Fruit fly (Drosophila melanogaster) whole organism, embryonic: ENCODE results near the gene Spn75F.

ENCODE experiments used
- Ada2b ChIP-seq: fragments of 200-800 bp; sonication (Bioruptor generic); IDR thresholded peaks from 2 replicates; pipeline ENCODE4 v1.3.6; 2022; ENCODE audit warnings: missing biosample characterization, missing genetic modification characterization
- Aef1 ChIP-seq: fragments of 200-800 bp; sonication (Bioruptor generic); IDR thresholded peaks from 3 replicates; pipeline ENCODE4 v1.3.6; 2022; ENCODE audit warnings: missing biosample characterization, missing genetic modification characterization
- CG10147 ChIP-seq: fragments of 200-800 bp; sonication (Bioruptor generic); optimal IDR thresholded peaks from 2 replicates; lab custom pipeline; 2019; ENCODE audit warnings: missing biosample characterization, mild to moderate bottlenecking, missing genetic modification characterization, moderate library complexity
- CG10462 ChIP-seq: fragments of 200-800 bp; sonication (Bioruptor generic); optimal IDR thresholded peaks from 2 replicates; lab custom pipeline; 2016; ENCODE audit warnings: missing biosample characterization, missing genetic modification characterization
- CG10979 ChIP-seq: fragments of 200-800 bp; sonication (Bioruptor generic); optimal IDR thresholded peaks from 2 replicates; lab custom pipeline; 2018; ENCODE audit warnings: missing biosample characterization, mild to moderate bottlenecking, missing genetic modification characterization, moderate library complexity
- CG11085 ChIP-seq: fragments of 200-800 bp; sonication (Bioruptor generic); IDR thresholded peaks from 2 replicates; pipeline ENCODE4 v1.3.6; 2022; ENCODE audit warnings: missing biosample characterization, missing genetic modification characterization
- CG13123 ChIP-seq: fragments of 200-800 bp; sonication (Bioruptor generic); optimal IDR thresholded peaks from 2 replicates; lab custom pipeline; 2016; ENCODE audit warnings: missing biosample characterization, missing genetic modification characterization
- CG17328 ChIP-seq: fragments of 200-800 bp; sonication (Bioruptor generic); IDR thresholded peaks from 2 replicates; pipeline ENCODE4 v1.3.6; 2022; ENCODE audit warnings: missing biosample characterization, missing genetic modification characterization
- CG18262 ChIP-seq: fragments of 200-800 bp; optimal IDR thresholded peaks from 3 replicates; lab custom pipeline; 2019; ENCODE audit warnings: missing biosample characterization, mild to moderate bottlenecking, missing genetic modification characterization, moderate library complexity
- CG3065 ChIP-seq: fragments of 200-800 bp; sonication (Bioruptor generic); optimal IDR thresholded peaks from 2 replicates; lab custom pipeline; 2016; ENCODE audit warnings: missing biosample characterization, missing genetic modification characterization
- CG31441 ChIP-seq: fragments of 200-800 bp; sonication (Bioruptor generic); IDR thresholded peaks from 2 replicates; pipeline ENCODE4 v1.3.6; 2022; ENCODE audit warnings: missing biosample characterization, missing genetic modification characterization
- CG34422 ChIP-seq: fragments of 200-800 bp; sonication (Bioruptor generic); IDR thresholded peaks from 3 replicates; pipeline ENCODE4 v1.3.6; 2022; ENCODE audit warnings: missing biosample characterization, missing genetic modification characterization
- CG4360 ChIP-seq: fragments of 200-800 bp; sonication (Bioruptor generic); IDR thresholded peaks from 2 replicates; pipeline ENCODE4 v1.3.6; 2022; ENCODE audit warnings: missing biosample characterization, missing genetic modification characterization
- CG43689 ChIP-seq: fragments of 200-800 bp; sonication (Bioruptor generic); IDR thresholded peaks from 2 replicates; pipeline ENCODE4 v1.3.6; 2022; ENCODE audit warnings: missing biosample characterization, missing genetic modification characterization
- CG4854 ChIP-seq: fragments of 200-800 bp; sonication (Bioruptor generic); optimal IDR thresholded peaks from 2 replicates; lab custom pipeline; 2016; ENCODE audit warnings: missing biosample characterization, missing genetic modification characterization, inconsistent platforms
- CG5245 ChIP-seq: fragments of 200-800 bp; sonication (Bioruptor generic); optimal IDR thresholded peaks from 3 replicates; lab custom pipeline; 2016; ENCODE audit warnings: missing biosample characterization, missing genetic modification characterization
- CG5953 ChIP-seq: fragments of 200-800 bp; sonication (Bioruptor generic); IDR thresholded peaks from 2 replicates; pipeline ENCODE4 v1.3.6; 2022; ENCODE audit warnings: missing biosample characterization, missing genetic modification characterization
- CG8924 ChIP-seq: fragments of 200-800 bp; optimal IDR thresholded peaks from 3 replicates; lab custom pipeline; 2019; ENCODE audit warnings: missing biosample characterization, mild to moderate bottlenecking, missing genetic modification characterization, moderate library complexity
- D ChIP-seq, 2 experiments: fragments of 200-800 bp in 1 of 2; fragments of >200 bp in 1 of 2; sonication (Bioruptor generic) in 1 of 2; optimal IDR thresholded peaks; 2 replicates in 1 of 2; 3 replicates in 1 of 2; lab custom pipeline; 2017; ENCODE audit warnings: mild to moderate bottlenecking in 1 of 2, missing biosample characterization in 1 of 2, missing genetic modification characterization in 1 of 2, missing genetic modification reagents in 1 of 2
- Doc2 ChIP-seq: fragments of 200-800 bp; sonication (Bioruptor generic); IDR thresholded peaks from 2 replicates; pipeline ENCODE4 v1.3.6; 2022; ENCODE audit warnings: missing biosample characterization, missing genetic modification characterization
- H15 ChIP-seq: fragments of 200-800 bp; sonication (Bioruptor generic); IDR thresholded peaks from 3 replicates; pipeline ENCODE4 v1.3.6; 2022; ENCODE audit warnings: missing biosample characterization, missing genetic modification characterization
- NK7.1 ChIP-seq: fragments of 200-800 bp; sonication (Bioruptor generic); optimal IDR thresholded peaks from 3 replicates; lab custom pipeline; 2016; ENCODE audit warnings: missing biosample characterization, missing genetic modification characterization
- PHDP ChIP-seq: fragments of 200-800 bp; sonication (Bioruptor generic); optimal IDR thresholded peaks from 3 replicates; lab custom pipeline; 2018; ENCODE audit warnings: missing biosample characterization, mild to moderate bottlenecking, missing genetic modification characterization, moderate library complexity
- Ravus ChIP-seq: fragments of 200-800 bp; sonication (Bioruptor generic); IDR thresholded peaks from 2 replicates; pipeline ENCODE4 v1.3.6; 2022; ENCODE audit warnings: missing biosample characterization, missing genetic modification characterization
- Sox100B ChIP-seq: fragments of 200-800 bp; sonication (Bioruptor generic); optimal IDR thresholded peaks from 3 replicates; lab custom pipeline; 2018; ENCODE audit warnings: missing biosample characterization, mild to moderate bottlenecking, missing genetic modification characterization
- Ssrp ChIP-seq: fragments of 200-800 bp; sonication (Bioruptor generic); optimal IDR thresholded peaks from 2 replicates; lab custom pipeline; 2018; ENCODE audit warnings: missing biosample characterization, mild to moderate bottlenecking, missing genetic modification characterization, moderate library complexity
- bab2 ChIP-seq: fragments of 200-800 bp; sonication (Bioruptor generic); optimal IDR thresholded peaks from 2 replicates; lab custom pipeline; 2016; ENCODE audit warnings: missing biosample characterization, missing genetic modification characterization
- chinmo ChIP-seq: fragments of 200-800 bp; sonication (Bioruptor generic); IDR thresholded peaks from 4 replicates; pipeline ENCODE4 v1.3.6; 2022; ENCODE audit warnings: missing biosample characterization, missing genetic modification characterization; ENCODE audit not compliant: partially characterized antibody
- dan ChIP-seq: fragments of 200-800 bp; sonication (Bioruptor generic); IDR thresholded peaks from 2 replicates; pipeline ENCODE4 v1.3.6; 2022; ENCODE audit warnings: missing biosample characterization, missing genetic modification characterization
- dmrt11E ChIP-seq: fragments of 200-800 bp; sonication (Bioruptor generic); optimal IDR thresholded peaks from 3 replicates; lab custom pipeline; 2018; ENCODE audit warnings: missing biosample characterization, mild to moderate bottlenecking, missing genetic modification characterization, moderate library complexity
- fd96Cb ChIP-seq: fragments of 200-800 bp; sonication (Bioruptor generic); optimal IDR thresholded peaks from 2 replicates; lab custom pipeline; 2018; ENCODE audit warnings: missing biosample characterization, mild to moderate bottlenecking, missing genetic modification characterization, moderate library complexity
- gem ChIP-seq: fragments of 200-800 bp; sonication (Bioruptor generic); optimal IDR thresholded peaks from 2 replicates; lab custom pipeline; 2019; ENCODE audit warnings: missing biosample characterization, mild to moderate bottlenecking, missing genetic modification characterization, moderate library complexity
- gfzf ChIP-seq: fragments of 200-800 bp; sonication (Bioruptor generic); optimal IDR thresholded peaks from 2 replicates; lab custom pipeline; 2016; ENCODE audit warnings: missing biosample characterization, mild to moderate bottlenecking, missing genetic modification characterization, moderate library complexity
- grau ChIP-seq: fragments of 200-800 bp; optimal IDR thresholded peaks from 3 replicates; lab custom pipeline; 2019; ENCODE audit warnings: missing biosample characterization, mild to moderate bottlenecking, missing genetic modification characterization, moderate library complexity
- ken ChIP-seq: fragments of 200-800 bp; sonication (Bioruptor generic); IDR thresholded peaks from 3 replicates; pipeline ENCODE4 v1.3.6; 2022; ENCODE audit warnings: missing biosample characterization, missing genetic modification characterization
- mam ChIP-seq: fragments of 200-800 bp; sonication (Bioruptor generic); optimal IDR thresholded peaks from 3 replicates; lab custom pipeline; 2016; ENCODE audit warnings: missing biosample characterization, missing genetic modification characterization
- nau ChIP-seq: fragments of 200-800 bp; sonication (Bioruptor generic); optimal IDR thresholded peaks from 3 replicates; lab custom pipeline; 2017; ENCODE audit warnings: missing biosample characterization, mild to moderate bottlenecking, missing genetic modification characterization, missing genetic modification reagents
- nom ChIP-seq: fragments of 200-800 bp; sonication (Bioruptor generic); optimal IDR thresholded peaks from 2 replicates; lab custom pipeline; 2017; ENCODE audit warnings: missing biosample characterization, missing genetic modification characterization, mild to moderate bottlenecking, moderate library complexity, missing genetic modification reagents
- p53 ChIP-seq: fragments of 200-800 bp; sonication (Bioruptor generic); optimal IDR thresholded peaks from 2 replicates; lab custom pipeline; 2016; ENCODE audit warnings: missing biosample characterization, missing genetic modification characterization
- pb ChIP-seq: fragments of 200-800 bp; sonication (Bioruptor generic); optimal IDR thresholded peaks from 3 replicates; lab custom pipeline; 2016; ENCODE audit warnings: missing biosample characterization, missing genetic modification characterization
- phol ChIP-seq: fragments of 200-800 bp; sonication (Bioruptor generic); optimal IDR thresholded peaks from 3 replicates; lab custom pipeline; 2018; ENCODE audit warnings: missing biosample characterization, mild to moderate bottlenecking, missing genetic modification characterization, moderate library complexity
- row ChIP-seq: fragments of 200-800 bp; sonication (Bioruptor generic); IDR thresholded peaks from 3 replicates; pipeline ENCODE4 v1.3.6; 2022; ENCODE audit warnings: missing biosample characterization, missing genetic modification characterization
- run ChIP-seq: fragments of 200-800 bp; sonication (Bioruptor generic); optimal IDR thresholded peaks from 3 replicates; lab custom pipeline; 2018; ENCODE audit warnings: missing biosample characterization, mild to moderate bottlenecking, missing genetic modification characterization
- sens ChIP-seq: fragments of 200-800 bp; sonication (Bioruptor generic); peaks from one replicate; lab custom pipeline; 2016; ENCODE audit warnings: missing biosample characterization, missing genetic modification characterization
- ssp ChIP-seq: fragments of 200-800 bp; sonication (Bioruptor generic); IDR thresholded peaks from 2 replicates; pipeline ENCODE4 v1.3.6; 2022; ENCODE audit warnings: missing biosample characterization, missing genetic modification characterization
- tx ChIP-seq: fragments of 200-800 bp; sonication (Bioruptor generic); optimal IDR thresholded peaks from 2 replicates; lab custom pipeline; 2016; ENCODE audit warnings: missing biosample characterization, missing genetic modification characterization
- zen2 ChIP-seq: fragments of 200-800 bp; sonication (Bioruptor generic); IDR thresholded peaks from 3 replicates; pipeline ENCODE4 v1.3.6; 2022; ENCODE audit warnings: missing biosample characterization, missing genetic modification characterization; ENCODE audit not compliant: partially characterized antibody
- zf30C ChIP-seq: fragments of 200-800 bp; sonication (Bioruptor generic); optimal IDR thresholded peaks from 3 replicates; lab custom pipeline; 2018; ENCODE audit warnings: missing biosample characterization, mild to moderate bottlenecking, missing genetic modification characterization

Spn75F gene

DNA sequence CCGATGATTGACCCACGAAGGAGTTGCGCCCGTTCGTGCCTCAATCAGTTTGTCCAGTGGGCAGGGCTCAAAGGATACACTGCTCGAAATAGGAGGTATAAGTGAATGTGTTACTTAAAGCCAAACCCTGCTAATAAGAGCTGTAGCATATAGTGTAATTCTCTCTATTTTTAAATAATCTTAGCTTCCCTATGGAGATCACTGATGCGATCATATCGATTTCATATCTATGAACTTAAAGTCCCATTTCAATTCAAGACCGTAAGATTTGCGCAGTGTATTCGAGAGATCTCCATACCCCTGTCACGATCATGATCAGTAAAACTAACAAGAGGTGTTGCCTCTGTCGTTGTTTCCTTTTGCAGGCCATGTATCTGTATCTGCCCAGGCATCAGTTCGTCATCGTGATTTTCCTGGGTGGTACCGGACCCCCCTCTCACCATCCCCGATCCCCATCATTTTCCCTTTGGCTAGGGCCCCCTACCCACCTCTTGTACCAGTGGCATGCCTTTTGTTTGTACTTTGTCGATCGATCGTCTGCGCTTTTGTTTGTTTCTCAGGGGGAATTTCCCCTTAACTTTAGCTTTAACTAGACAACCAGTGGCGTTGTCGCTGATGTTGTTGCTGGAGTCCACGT, 43.7 kb upstream of the Spn75F start (continued):
- TF ChIP-seq bab2 (GFP tag; lab: Kevin White, UChicago) (no peak), CG34422 (no peak), chinmo (GFP tag; lab: Robert Waterston, UW) (0 out of 4 replicates have a peak, but pooled peaks have one; percentile 28), D (optimal IDR thresholded peaks at IDR 0.05; lab: Kevin White, UChicago) (peak; percentile 12), D (GFP tag; optimal IDR thresholded peaks at IDR 0.05; lab: Kevin White, UChicago) (no peak), CG4360 (GFP tag; lab: Robert Waterston, UW) (peak; percentile 47), CG5953 (GFP tag; lab: Robert Waterston, UW) (no peak), zf30C (GFP tag; lab: Kevin White, UChicago) (peak; percentile 61), nom (GFP tag; lab: Kevin White, UChicago) (peak; percentile 81), CG13123 (no peak), ssp (GFP tag; lab: Robert Waterston, UW) (0 out of 2 replicates have a peak, but pooled peaks have one; percentile 11), CG10979 (tag; lab: Kevin White, UChicago) (peak; percentile 9), CG8924 (tag; lab: Kevin White, UChicago) (no peak), phol (tag; lab: Kevin White, UChicago) (peak; percentile 13), dmrt11E (peak; percentile 42)

DNA sequence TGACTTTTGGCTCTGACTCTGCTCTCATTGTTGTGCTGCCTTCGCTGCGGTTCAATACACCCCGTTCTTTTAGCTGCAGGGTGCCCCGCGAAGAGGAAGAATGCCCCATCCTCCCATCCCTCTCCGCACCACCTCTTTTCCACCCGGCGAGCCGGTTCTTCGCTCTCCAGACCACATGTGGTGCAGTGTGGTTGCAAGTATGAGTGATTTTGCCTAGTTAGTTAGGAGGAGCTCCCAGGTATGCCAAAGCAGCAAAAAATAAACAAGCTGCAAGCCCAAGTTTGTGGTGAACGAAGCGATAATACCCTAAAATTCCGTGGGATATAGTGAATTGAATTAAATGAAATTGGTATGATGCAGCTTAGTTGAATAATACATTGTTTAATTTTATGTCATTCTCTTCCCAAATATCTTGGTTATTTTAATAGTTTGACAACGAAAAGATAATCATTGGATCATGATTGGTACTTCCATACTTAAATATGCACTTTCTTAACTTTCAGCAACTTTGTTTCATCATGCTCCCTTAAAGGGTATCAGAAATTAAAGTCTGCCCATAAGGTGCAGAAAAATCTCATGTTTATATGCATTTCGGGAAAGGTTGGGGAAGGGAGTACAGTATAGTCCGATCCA, 42.8 kb upstream of the Spn75F start:
- no peak for TF ChIP-seq dan (GFP tag; lab: Robert Waterston, UW)
- TF ChIP-seq pb (GFP tag; lab: Kevin White, UChicago), result no peak
- TF ChIP-seq Ssrp (tag; lab: Kevin White, UChicago), result peak; percentile 4
- no peak for TF ChIP-seq tx (GFP tag; lab: Kevin White, UChicago)
- no peak for TF ChIP-seq p53
- TF ChIP-seq PHDP (tag; lab: Kevin White, UChicago), result no peak
- no peak for TF ChIP-seq grau (tag; lab: Kevin White, UChicago)
- peak; percentile 3 for TF ChIP-seq phol (tag; lab: Kevin White, UChicago)
- TF ChIP-seq CG31441 (GFP tag; lab: Robert Waterston, UW), result no peak
- no peak for TF ChIP-seq CG10462 (GFP tag; lab: Kevin White, UChicago)
- no peak for TF ChIP-seq chinmo (GFP tag; lab: Robert Waterston, UW)
- peak; percentile 18 for TF ChIP-seq fd96Cb
- no peak for TF ChIP-seq CG4854
- TF ChIP-seq Ravus (GFP tag; lab: Robert Waterston, UW), result no peak
- TF ChIP-seq CG5245 (GFP tag; lab: Kevin White, UChicago), result no peak
- TF ChIP-seq gfzf (GFP tag; lab: Kevin White, UChicago), result no peak
- TF ChIP-seq zen2 (GFP tag; lab: Robert Waterston, UW), result no peak
- TF ChIP-seq dmrt11E, result peak; percentile 15
- TF ChIP-seq sens (GFP tag; lab: Kevin White, UChicago), result peak; percentile 22
- TF ChIP-seq Ada2b (GFP tag; lab: Robert Waterston, UW), result no peak
- no peak for TF ChIP-seq CG43689 (GFP tag; lab: Robert Waterston, UW)
- TF ChIP-seq H15, result no peak
- no peak for TF ChIP-seq CG3065 (GFP tag; lab: Kevin White, UChicago)
- peak; percentile 25 for TF ChIP-seq gem (tag; lab: Kevin White, UChicago)
- TF ChIP-seq CG18262 (tag; lab: Kevin White, UChicago), result peak; percentile 35
- TF ChIP-seq nau (GFP tag; lab: Kevin White, UChicago), result no peak
- TF ChIP-seq run (tag; lab: Kevin White, UChicago), result no peak
- TF ChIP-seq Doc2 (GFP tag; lab: Robert Waterston, UW), result no peak
- TF ChIP-seq Sox100B (GFP tag; lab: Kevin White, UChicago), result no peak
- TF ChIP-seq mam (GFP tag; lab: Kevin White, UChicago), result no peak
- no peak for TF ChIP-seq Aef1 (GFP tag; lab: Robert Waterston, UW)
- no peak for TF ChIP-seq ken (GFP tag; lab: Robert Waterston, UW)
- TF ChIP-seq CG10147 (GFP tag; lab: Kevin White, UChicago), result no peak
- TF ChIP-seq CG11085 (GFP tag; lab: Robert Waterston, UW), result no peak
- no peak for TF ChIP-seq CG17328 (GFP tag; lab: Robert Waterston, UW)
- no peak for TF ChIP-seq NK7.1 (GFP tag; lab: Kevin White, UChicago)
- TF ChIP-seq row (GFP tag; lab: Robert Waterston, UW), result 0 out of 3 replicates have a peak, but pooled peaks have one; percentile 29
